Worm (Caenorhabditis elegans) whole organism, L1 larva: ENCODE results near the gene cgh-1.

Experiments used
- C04F5.9 ChIP-seq: sonication (generic microtip); optimal IDR thresholded peaks from 2 replicates; lab custom pipeline; 2016; ENCODE audit warnings: missing genetic modification characterization, missing compliant biosample characterization
- C16A3.4 ChIP-seq: fragments of 150-350 bp; optimal IDR thresholded peaks from 2 replicates; lab custom pipeline; 2014; ENCODE audit warnings: missing biosample characterization, missing genetic modification characterization
- Y116A8C.19 ChIP-seq: sonication (generic microtip); optimal IDR thresholded peaks from 2 replicates; lab custom pipeline; 2016; ENCODE audit warnings: missing compliant biosample characterization, missing genetic modification characterization, borderline replicate concordance
- aha-1 ChIP-seq: fragments of 150-350 bp; optimal IDR thresholded peaks from 2 replicates; lab custom pipeline; 2014; ENCODE audit warnings: missing biosample characterization, missing genetic modification characterization
- alr-1 ChIP-seq: fragments of 200-800 bp; sonication (Bioruptor generic); optimal IDR thresholded peaks from 2 replicates; lab custom pipeline; 2018; ENCODE audit warnings: borderline replicate concordance, mild to moderate bottlenecking, missing genetic modification characterization, missing compliant biosample characterization
- aly-2 ChIP-seq: fragments of 150-350 bp; optimal IDR thresholded peaks from 2 replicates; lab custom pipeline; 2014; ENCODE audit warnings: missing biosample characterization, missing genetic modification characterization
- ama-1 ChIP-seq: fragments of 150-350 bp; optimal IDR thresholded peaks from 2 replicates; lab custom pipeline; 2014
- blmp-1 ChIP-seq: fragments of 150-350 bp; optimal IDR thresholded peaks from 2 replicates; lab custom pipeline; 2014; ENCODE audit warnings: missing biosample characterization, missing genetic modification characterization
- ceh-63 ChIP-seq: fragments of 200-800 bp; sonication (Bioruptor generic); optimal IDR thresholded peaks from 2 replicates; lab custom pipeline; 2018; ENCODE audit warnings: mild to moderate bottlenecking, missing genetic modification characterization, missing compliant biosample characterization
- ceh-8 ChIP-seq: fragments of 200-800 bp; sonication (Bioruptor generic); optimal IDR thresholded peaks from 2 replicates; lab custom pipeline; 2018; ENCODE audit warnings: mild to moderate bottlenecking, missing genetic modification characterization, moderate library complexity, missing compliant biosample characterization
- ceh-82 ChIP-seq, 3 experiments: fragments of 150-350 bp in 1 of 3; sonication (generic microtip) in 2 of 3; optimal IDR thresholded peaks; 2 replicates each; lab custom pipeline; 2014 to 2017; ENCODE audit warnings: missing biosample characterization in 3 of 3, missing genetic modification characterization in 3 of 3
- ceh-90 ChIP-seq: sonication (generic microtip); optimal IDR thresholded peaks from 2 replicates; lab custom pipeline; 2016; ENCODE audit warnings: missing genetic modification characterization, missing compliant biosample characterization
- dpl-1 ChIP-seq, 3 experiments: fragments of 150-350 bp in 2 of 3; sonication (generic microtip) in 1 of 3; optimal IDR thresholded peaks; 2 replicates each; lab custom pipeline; 2014 to 2017; ENCODE audit warnings: missing biosample characterization in 3 of 3, missing genetic modification characterization in 3 of 3, missing genetic modification reagents in 3 of 3
- efl-3 ChIP-seq: fragments of 200-800 bp; sonication (Bioruptor generic); optimal IDR thresholded peaks from 2 replicates; lab custom pipeline; 2018; ENCODE audit warnings: mild to moderate bottlenecking, missing genetic modification characterization, missing compliant biosample characterization
- egl-27 ChIP-seq, 2 experiments: fragments of 150-350 bp in 1 of 2; sonication (generic microtip); optimal IDR thresholded peaks; 3 replicates each; lab custom pipeline; 2017 to 2018; ENCODE audit warnings: missing biosample characterization in 2 of 2, missing genetic modification characterization in 2 of 2, missing genetic modification reagents in 2 of 2
- ets-5 ChIP-seq: fragments of 200-800 bp; sonication (Bioruptor generic); IDR thresholded peaks from 2 replicates; pipeline ENCODE4 v1.3.6; 2022; ENCODE audit warnings: missing genetic modification characterization, missing compliant biosample characterization
- fkh-10 ChIP-seq: sonication (generic microtip); optimal IDR thresholded peaks from 2 replicates; lab custom pipeline; 2017; ENCODE audit warnings: missing biosample characterization, missing genetic modification reagents, missing genetic modification characterization
- fkh-4 ChIP-seq: sonication (generic microtip); optimal IDR thresholded peaks from 2 replicates; lab custom pipeline; 2016; ENCODE audit warnings: missing compliant biosample characterization, missing genetic modification characterization, borderline replicate concordance
- fkh-8 ChIP-seq: sonication (generic microtip); optimal IDR thresholded peaks from 2 replicates; lab custom pipeline; 2016; ENCODE audit warnings: mild to moderate bottlenecking, missing genetic modification characterization, missing compliant biosample characterization
- fos-1 ChIP-seq: fragments of 150-350 bp; optimal IDR thresholded peaks from 2 replicates; lab custom pipeline; 2014; ENCODE audit warnings: missing biosample characterization, missing genetic modification characterization
- grh-1 ChIP-seq: fragments of 200-800 bp; sonication (Bioruptor generic); IDR thresholded peaks from 2 replicates; pipeline ENCODE4 v1.3.6; 2022; ENCODE audit warnings: missing genetic modification reagents, missing genetic modification characterization, missing compliant biosample characterization
- hlh-4 ChIP-seq: sonication (generic microtip); optimal IDR thresholded peaks from 2 replicates; lab custom pipeline; 2016; ENCODE audit warnings: mild to moderate bottlenecking, missing genetic modification characterization, missing compliant biosample characterization
- hpl-2 ChIP-seq: fragments of 150-350 bp; optimal IDR thresholded peaks from 2 replicates; lab custom pipeline; 2014; ENCODE audit warnings: missing biosample characterization, missing genetic modification reagents, missing genetic modification characterization
- isw-1 ChIP-seq: fragments of 200-800 bp; sonication (Bioruptor generic); IDR thresholded peaks from 2 replicates; pipeline ENCODE4 v1.3.6; 2022; ENCODE audit warnings: missing genetic modification characterization, missing compliant biosample characterization
- jun-1 ChIP-seq: fragments of 150-350 bp; optimal IDR thresholded peaks from 2 replicates; lab custom pipeline; 2014; ENCODE audit warnings: missing biosample characterization, missing genetic modification reagents, missing genetic modification characterization
- lin-13 ChIP-seq: fragments of 150-350 bp; optimal IDR thresholded peaks from 2 replicates; lab custom pipeline; 2014; ENCODE audit warnings: missing biosample characterization, missing genetic modification reagents, missing genetic modification characterization
- lin-14 ChIP-seq: fragments of 200-800 bp; sonication (Bioruptor generic); optimal IDR thresholded peaks from 2 replicates; lab custom pipeline; 2018; ENCODE audit warnings: mild to moderate bottlenecking, missing genetic modification characterization, moderate library complexity, missing compliant biosample characterization
- lin-39 ChIP-seq: fragments of 150-350 bp; optimal IDR thresholded peaks from 2 replicates; lab custom pipeline; 2014; ENCODE audit warnings: missing biosample characterization, missing genetic modification reagents, missing genetic modification characterization
- lir-3 ChIP-seq: sonication (generic microtip); optimal IDR thresholded peaks from 2 replicates; lab custom pipeline; 2016; ENCODE audit warnings: mild to moderate bottlenecking, missing genetic modification characterization, moderate library complexity, missing compliant biosample characterization; ENCODE audit not compliant: poor library complexity
- lsy-2 ChIP-seq, 2 experiments: fragments of 150-350 bp; optimal IDR thresholded peaks; 2 replicates each; lab custom pipeline; 2014; ENCODE audit warnings: missing biosample characterization in 2 of 2, missing genetic modification characterization in 2 of 2
- mab-9 ChIP-seq: fragments of 200-800 bp; sonication (Bioruptor generic); IDR thresholded peaks from 2 replicates; pipeline ENCODE4 v1.3.6; 2022; ENCODE audit warnings: missing genetic modification reagents, missing genetic modification characterization, missing compliant biosample characterization
- nhr-19 ChIP-seq: fragments of 200-800 bp; sonication (Bioruptor generic); conservative IDR thresholded peaks from 2 replicates; pipeline ENCODE4 v1.3.6; 2022; ENCODE audit warnings: missing genetic modification characterization, missing compliant biosample characterization
- nhr-20 ChIP-seq: sonication (generic microtip); optimal IDR thresholded peaks from 2 replicates; lab custom pipeline; 2016; ENCODE audit warnings: mild to moderate bottlenecking, missing genetic modification characterization, missing compliant biosample characterization
- nhr-47 ChIP-seq: sonication (generic microtip); optimal IDR thresholded peaks from 2 replicates; lab custom pipeline; 2016; ENCODE audit warnings: mild to moderate bottlenecking, missing genetic modification characterization, moderate library complexity, missing compliant biosample characterization
- nhr-71 ChIP-seq: sonication (generic microtip); optimal IDR thresholded peaks from 2 replicates; lab custom pipeline; 2016; ENCODE audit warnings: mild to moderate bottlenecking, missing genetic modification characterization, moderate library complexity, missing compliant biosample characterization
- nhr-76 ChIP-seq: sonication (generic microtip); optimal IDR thresholded peaks from 2 replicates; lab custom pipeline; 2017; ENCODE audit warnings: missing biosample characterization, missing genetic modification characterization
- nhr-77 ChIP-seq: fragments of 150-350 bp; optimal IDR thresholded peaks from 2 replicates; lab custom pipeline; 2014; ENCODE audit warnings: missing biosample characterization, missing genetic modification characterization
- nhr-84 ChIP-seq: sonication (generic microtip); optimal IDR thresholded peaks from 2 replicates; lab custom pipeline; 2017; ENCODE audit warnings: missing biosample characterization, missing genetic modification characterization
- nhr-85 ChIP-seq: sonication (generic microtip); peaks from one replicate; lab custom pipeline; 2016; ENCODE audit warnings: missing genetic modification characterization, inconsistent platforms, missing compliant biosample characterization
- nhr-90 ChIP-seq: sonication (generic microtip); optimal IDR thresholded peaks from 2 replicates; lab custom pipeline; 2016; ENCODE audit warnings: mild to moderate bottlenecking, missing genetic modification characterization, missing compliant biosample characterization; ENCODE audit not compliant: poor library complexity
- pag-3 ChIP-seq: sonication (generic microtip); optimal IDR thresholded peaks from 2 replicates; lab custom pipeline; 2017; ENCODE audit warnings: missing genetic modification characterization, mild to moderate bottlenecking, missing compliant biosample characterization, antibody characterized with exemption, borderline replicate concordance; ENCODE audit not compliant: insufficient read depth
- pqm-1 ChIP-seq: sonication (generic microtip); optimal IDR thresholded peaks from 3 replicates; lab custom pipeline; 2017; ENCODE audit warnings: missing biosample characterization, missing genetic modification characterization
- rnt-1 ChIP-seq: sonication (generic microtip); optimal IDR thresholded peaks from 2 replicates; lab custom pipeline; 2016; ENCODE audit warnings: mild to moderate bottlenecking, missing genetic modification characterization, moderate library complexity, missing compliant biosample characterization
- skn-1 ChIP-seq: fragments of 150-350 bp; optimal IDR thresholded peaks from 2 replicates; lab custom pipeline; 2014; ENCODE audit warnings: missing biosample characterization, missing genetic modification characterization
- snpc-4 ChIP-seq: fragments of 150-350 bp; optimal IDR thresholded peaks from 2 replicates; lab custom pipeline; 2014; ENCODE audit warnings: missing biosample characterization, missing genetic modification characterization
- snu-23 ChIP-seq: sonication (generic microtip); optimal IDR thresholded peaks from 2 replicates; lab custom pipeline; 2016; ENCODE audit warnings: missing genetic modification characterization, missing compliant biosample characterization
- sox-4 ChIP-seq: sonication (generic microtip); optimal IDR thresholded peaks from 2 replicates; lab custom pipeline; 2016; ENCODE audit warnings: missing genetic modification characterization, missing compliant biosample characterization
- sup-37 ChIP-seq: fragments of 200-800 bp; sonication (Bioruptor generic); optimal IDR thresholded peaks from 2 replicates; lab custom pipeline; 2018; ENCODE audit warnings: mild to moderate bottlenecking, missing genetic modification characterization, missing compliant biosample characterization
- tlp-1 ChIP-seq: fragments of 150-350 bp; optimal IDR thresholded peaks from 2 replicates; lab custom pipeline; 2014; ENCODE audit warnings: missing biosample characterization, missing genetic modification characterization
- unc-62 ChIP-seq: fragments of 150-350 bp; optimal IDR thresholded peaks from 2 replicates; lab custom pipeline; 2014; ENCODE audit warnings: missing biosample characterization, missing genetic modification reagents, missing genetic modification characterization
- unc-86 ChIP-seq: sonication (generic microtip); optimal IDR thresholded peaks from 2 replicates; lab custom pipeline; 2016; ENCODE audit warnings: missing genetic modification characterization, missing compliant biosample characterization
- ztf-11 ChIP-seq, 2 experiments: sonication (generic microtip); optimal IDR thresholded peaks; 2 replicates each; lab custom pipeline; 2016 to 2017; ENCODE audit warnings: missing genetic modification characterization in 2 of 2, missing biosample characterization in 1 of 2, missing compliant biosample characterization in 1 of 2
- ztf-4 ChIP-seq: fragments of 150-350 bp; optimal IDR thresholded peaks from 2 replicates; lab custom pipeline; 2014; ENCODE audit warnings: missing biosample characterization, missing genetic modification characterization

cgh-1 gene

ce11 chrIII:7524830-7525344 lies 27.3 kb upstream of the cgh-1 start:
- TF ChIP-seq snu-23: peak; percentile 15
- TF ChIP-seq sup-37 (GFP tag; lab: Kevin White, UChicago): no peak
- TF ChIP-seq skn-1 (tag; lab: Kevin White, UChicago): no peak
- TF ChIP-seq nhr-90 (tag; lab: Kevin White, UChicago): no peak
- TF ChIP-seq Y116A8C.19: no peak
- no peak for TF ChIP-seq ama-1
- no peak for TF ChIP-seq efl-3 (GFP tag; lab: Kevin White, UChicago)
- TF ChIP-seq hpl-2: no peak
- no peak for TF ChIP-seq unc-86
- TF ChIP-seq jun-1: no peak
- no peak for TF ChIP-seq aha-1 (tag; lab: Kevin White, UChicago)
- peak; percentile 69 for TF ChIP-seq nhr-85
- no peak for TF ChIP-seq ztf-4 (tag; lab: Kevin White, UChicago)
- peak; percentile 49 for TF ChIP-seq rnt-1
- TF ChIP-seq ceh-82 (tag; optimal IDR thresholded peaks at IDR 0.05; lab: Kevin White, UChicago): no peak
- no peak for TF ChIP-seq ceh-63 (GFP tag; lab: Kevin White, UChicago)
- no peak for TF ChIP-seq fkh-8 (tag; lab: Kevin White, UChicago)
- TF ChIP-seq lin-39: no peak
- TF ChIP-seq blmp-1 (tag; lab: Kevin White, UChicago): no peak
- TF ChIP-seq fkh-4: no peak
- TF ChIP-seq dpl-1 (GFP tag; optimal IDR thresholded peaks at IDR 0.05; lab: Kevin White, UChicago): no peak
- TF ChIP-seq nhr-20 (tag; lab: Kevin White, UChicago): no peak
- TF ChIP-seq nhr-76 (tag; lab: Kevin White, UChicago): no peak
- no peak for TF ChIP-seq snpc-4 (tag; lab: Kevin White, UChicago)
- TF ChIP-seq lin-14: peak; percentile 39
- no peak for TF ChIP-seq fkh-10 (GFP tag; lab: Kevin White, UChicago)
- TF ChIP-seq ztf-11 (tag; optimal IDR thresholded peaks at IDR 0.05; lab: Kevin White, UChicago): no peak
- no peak for TF ChIP-seq hlh-4 (tag; lab: Kevin White, UChicago)
- no peak for TF ChIP-seq nhr-77
- no peak for TF ChIP-seq egl-27 (tag; optimal IDR thresholded peaks at IDR 0.05; lab: Kevin White, UChicago)
- peak; percentile 47 to 92 for TF ChIP-seq lsy-2 (tag; optimal IDR thresholded peaks at IDR 0.05; lab: Kevin White, UChicago)
- no peak for TF ChIP-seq lin-13 (GFP tag; lab: Kevin White, UChicago)
- TF ChIP-seq nhr-19: no peak
- no peak for TF ChIP-seq fos-1 (tag; lab: Kevin White, UChicago)
- TF ChIP-seq sox-4: no peak
- TF ChIP-seq lir-3 (tag; lab: Kevin White, UChicago): no peak
- TF ChIP-seq ets-5 (GFP tag; lab: Robert Waterston, UW): no peak
- no peak for TF ChIP-seq C16A3.4 (tag; lab: Kevin White, UChicago)
- TF ChIP-seq unc-62: no peak
- no peak for TF ChIP-seq isw-1 (GFP tag; lab: Robert Waterston, UW)
- no peak for TF ChIP-seq pqm-1 (tag; lab: Kevin White, UChicago)
- TF ChIP-seq mab-9 (GFP tag; lab: Robert Waterston, UW): no peak
- no peak for TF ChIP-seq nhr-84 (tag; lab: Kevin White, UChicago)
- TF ChIP-seq nhr-71 (tag; lab: Kevin White, UChicago): peak; percentile 41
- TF ChIP-seq alr-1 (tag; lab: Kevin White, UChicago): no peak
- no peak for TF ChIP-seq aly-2 (tag; lab: Kevin White, UChicago)
- TF ChIP-seq grh-1 (GFP tag; lab: Robert Waterston, UW): no peak
- TF ChIP-seq tlp-1 (tag; lab: Kevin White, UChicago): no peak
- no peak for TF ChIP-seq C04F5.9 (tag; lab: Kevin White, UChicago)
- TF ChIP-seq ceh-90: no peak
- TF ChIP-seq pag-3: no peak
- no peak for TF ChIP-seq nhr-47 (tag; lab: Kevin White, UChicago)
- TF ChIP-seq ceh-8 (GFP tag; lab: Kevin White, UChicago): no peak
